Worm (Caenorhabditis elegans): ENCODE measurements around the gene B0513.90.
A peak's percentile ranks its signal among the peaks of the same experiment; 100 is the strongest.

B0513.90 gene

ce11 chrIV:13879851-13880250 lies 13.0 kb downstream of the B0513.90 start, which contains the start of gene B0513.4:
Gene B0513.4, plus strand, starts transcription at chrIV:13880151.
- TF ChIP-seq dao-5 (tag; optimal IDR thresholded peaks at IDR 0.05) (no peak), W03F9.2 (tag; optimal IDR thresholded peaks at IDR 0.05) (no peak), him-1 (tag; optimal IDR thresholded peaks at IDR 0.05) (no peak)

- TF ChIP-seq W03F9.2 (tag; optimal IDR thresholded peaks at IDR 0.05), result no peak
- no peak for TF ChIP-seq him-1 (tag; optimal IDR thresholded peaks at IDR 0.05)
- no peak for TF ChIP-seq dao-5 (tag; optimal IDR thresholded peaks at IDR 0.05)
Measured at ce11 chrIV:13880370-13880769, 13.5 kb downstream of the B0513.90 start.

DNA sequence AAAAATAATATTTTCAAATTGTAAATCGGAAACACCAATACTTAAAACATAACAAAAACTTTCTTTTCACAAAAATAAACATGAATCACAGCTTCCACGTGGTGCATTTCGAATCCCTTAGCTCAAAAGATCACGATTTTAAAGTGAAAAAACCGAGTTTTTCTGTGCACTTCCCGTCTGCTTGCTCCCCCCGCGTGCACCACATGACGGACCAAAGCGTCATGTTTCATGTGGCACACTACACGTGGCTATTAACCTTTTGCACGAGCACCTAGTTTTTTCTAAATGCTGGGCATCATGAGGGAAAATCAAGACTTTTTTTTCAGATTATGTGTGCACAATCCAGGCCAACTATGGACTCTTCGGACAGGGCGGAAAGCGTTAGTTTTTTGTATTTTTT lies 13.9 kb downstream of the B0513.90 start:
- TF ChIP-seq him-1 (tag; optimal IDR thresholded peaks at IDR 0.05), result no peak
- TF ChIP-seq dao-5 (tag; optimal IDR thresholded peaks at IDR 0.05), result no peak
- no peak for TF ChIP-seq W03F9.2 (tag; optimal IDR thresholded peaks at IDR 0.05)

DNA sequence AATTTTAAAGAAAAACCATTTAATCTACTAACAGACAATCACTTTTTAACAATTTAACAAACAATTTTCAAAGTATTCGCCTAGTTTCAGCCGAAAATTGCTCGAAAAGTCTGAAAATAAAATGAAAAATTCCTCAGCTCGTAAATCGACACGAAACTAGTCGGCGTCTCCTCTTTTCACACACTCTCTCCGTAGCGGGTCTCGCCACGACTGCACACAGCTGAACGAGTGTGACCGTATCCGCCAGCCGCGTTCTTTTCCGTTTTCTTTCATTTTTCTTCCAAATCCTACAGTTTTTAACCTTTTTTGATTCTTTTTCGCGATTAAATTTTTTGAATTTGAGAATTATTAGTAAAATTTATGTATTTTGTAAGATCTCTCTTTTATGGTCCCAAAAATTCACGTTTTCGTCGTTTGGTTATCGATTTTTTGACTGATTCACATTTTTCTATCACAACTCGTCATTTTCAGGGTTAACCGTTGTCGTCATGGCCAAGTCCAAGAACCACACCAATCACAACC lies 15.0 kb downstream of the B0513.90 start, which contains the start of gene rpl-29:
rpl-29 (plus strand) TSS at position 472 of the 522 bp plus-strand sequence.
- TF ChIP-seq W03F9.2 (tag; optimal IDR thresholded peaks at IDR 0.05), result peak; percentile 78
- TF ChIP-seq him-1 (tag; optimal IDR thresholded peaks at IDR 0.05), result peak; percentile 60
- no peak for TF ChIP-seq dao-5 (tag; optimal IDR thresholded peaks at IDR 0.05)

ce11 chrIV:13882573-13882972 lies 15.7 kb downstream of the B0513.90 start, which contains the start of gene thoc-7:
Gene thoc-7, plus strand, starts transcription at chrIV:13882734.
- TF ChIP-seq W03F9.2 (tag; optimal IDR thresholded peaks at IDR 0.05) (no peak), dao-5 (tag; optimal IDR thresholded peaks at IDR 0.05) (no peak), him-1 (tag; optimal IDR thresholded peaks at IDR 0.05) (no peak)

ce11 chrIV:13883922-13884321 lies 17.1 kb downstream of the B0513.90 start:
- no peak for TF ChIP-seq him-1 (tag; optimal IDR thresholded peaks at IDR 0.05)
- no peak for TF ChIP-seq W03F9.2 (tag; optimal IDR thresholded peaks at IDR 0.05)
- TF ChIP-seq dao-5 (tag; optimal IDR thresholded peaks at IDR 0.05), result no peak

- TF ChIP-seq him-1 (tag; optimal IDR thresholded peaks at IDR 0.05) (peak; percentile 94), W03F9.2 (tag; optimal IDR thresholded peaks at IDR 0.05) (peak; percentile 59), dao-5 (tag; optimal IDR thresholded peaks at IDR 0.05) (peak; percentile 76)
Measured at ce11 chrIV:13887408-13888163, 20.7 kb downstream of the B0513.90 start, which contains the start of gene lin-66. Gene lin-66, plus strand, starts transcription at chrIV:13888079.

DNA sequence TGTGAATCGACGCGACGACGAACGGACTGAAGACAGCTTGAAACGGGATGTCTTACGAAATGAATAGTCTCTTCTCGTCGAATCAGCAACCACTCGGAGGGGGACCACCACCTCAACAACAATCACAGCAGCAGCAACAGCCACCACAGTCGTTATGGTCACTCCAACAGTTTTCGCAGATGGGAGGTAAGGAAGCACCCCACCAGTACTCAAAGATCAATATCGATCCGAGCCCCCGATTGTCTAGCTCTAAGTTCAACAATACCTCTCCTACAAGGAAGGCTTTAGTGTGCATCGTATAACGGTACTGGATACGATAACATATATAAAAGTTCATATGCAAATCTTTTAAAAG lies 21.3 kb downstream of the B0513.90 start:
- no peak for TF ChIP-seq him-1 (tag; optimal IDR thresholded peaks at IDR 0.05)
- no peak for TF ChIP-seq W03F9.2 (tag; optimal IDR thresholded peaks at IDR 0.05)
- TF ChIP-seq dao-5 (tag; optimal IDR thresholded peaks at IDR 0.05), result no peak

DNA sequence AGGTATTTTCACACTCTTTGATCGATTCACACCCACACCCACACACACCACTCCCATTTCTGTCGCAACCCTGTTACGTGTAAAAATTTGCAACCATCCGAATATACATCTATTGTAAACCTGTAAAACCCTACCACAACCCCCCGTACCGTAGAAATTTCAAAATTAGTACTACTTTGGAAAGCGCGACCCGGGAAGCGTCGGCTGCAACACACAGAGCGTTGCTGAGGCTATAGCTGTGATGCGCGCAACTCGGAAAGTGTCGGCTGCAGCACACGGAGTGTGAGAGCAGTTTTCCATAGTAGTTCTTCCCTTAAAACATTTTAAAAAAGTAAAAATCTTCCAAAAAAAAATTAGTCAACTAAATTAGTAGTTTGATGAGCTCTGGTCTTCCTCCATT lies 26.2 kb downstream of the B0513.90 start:
- TF ChIP-seq him-1 (tag; optimal IDR thresholded peaks at IDR 0.05), result no peak
- TF ChIP-seq dao-5 (tag; optimal IDR thresholded peaks at IDR 0.05), result no peak
- TF ChIP-seq W03F9.2 (tag; optimal IDR thresholded peaks at IDR 0.05), result no peak

DNA sequence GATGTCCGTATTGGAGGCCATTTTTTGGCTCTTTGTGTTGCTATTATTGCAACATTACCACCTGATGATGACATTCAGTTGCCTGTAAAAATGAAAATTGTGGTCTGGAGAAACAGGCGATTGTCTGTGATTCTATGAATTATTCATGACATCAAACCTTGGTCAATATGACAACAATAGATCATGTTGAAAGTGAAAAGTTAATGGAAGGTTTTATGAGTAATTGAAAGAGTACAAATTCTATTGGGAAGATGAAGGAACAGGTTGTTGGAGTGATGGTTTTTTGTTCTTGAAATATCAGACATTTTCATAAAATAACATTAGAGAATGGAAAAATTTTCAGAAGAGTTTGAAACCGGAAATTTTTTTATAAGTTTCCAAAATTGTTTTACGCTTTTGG lies 35.9 kb downstream of the B0513.90 start, which contains the start of gene Y37A1A.3:
Y37A1A.3 (minus strand) TSS at position 101 of the 400 bp plus-strand sequence.
- no peak for TF ChIP-seq dao-5 (tag; optimal IDR thresholded peaks at IDR 0.05)
- TF ChIP-seq W03F9.2 (tag; optimal IDR thresholded peaks at IDR 0.05), result no peak
- TF ChIP-seq him-1 (tag; optimal IDR thresholded peaks at IDR 0.05), result no peak

DNA sequence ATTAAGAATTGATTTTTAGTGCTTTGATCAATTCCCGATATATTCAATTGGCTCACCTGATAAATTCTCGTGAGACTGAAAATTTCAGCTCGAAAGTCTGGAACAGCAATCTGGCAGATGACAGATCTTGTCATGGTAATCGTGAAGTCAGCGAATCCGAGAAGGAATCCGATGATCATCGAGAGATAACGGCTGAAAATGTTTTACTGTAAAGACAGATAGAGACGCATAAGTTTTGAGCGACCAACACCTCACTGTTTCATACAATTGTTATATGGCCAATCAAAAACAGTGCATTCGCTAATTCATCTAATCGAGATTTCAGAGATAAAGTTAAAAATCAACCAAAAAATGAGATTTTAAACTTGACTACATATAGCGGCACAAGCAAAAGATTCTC lies 39.5 kb downstream of the B0513.90 start:
- TF ChIP-seq W03F9.2 (tag; optimal IDR thresholded peaks at IDR 0.05), result no peak

ce11 chrIV:13910931-13911330 lies 44.1 kb downstream of the B0513.90 start:
- TF ChIP-seq him-1 (tag; optimal IDR thresholded peaks at IDR 0.05) (no peak), dao-5 (tag; optimal IDR thresholded peaks at IDR 0.05) (no peak)

- TF ChIP-seq dao-5 (tag; optimal IDR thresholded peaks at IDR 0.05) (no peak), W03F9.2 (tag; optimal IDR thresholded peaks at IDR 0.05) (no peak), him-1 (tag; optimal IDR thresholded peaks at IDR 0.05) (no peak)
Measured at ce11 chrIV:13912929-13913328, 46.1 kb downstream of the B0513.90 start, which contains the start of gene Y37A1A.2. Gene Y37A1A.2, minus strand, starts transcription at chrIV:13913029.
